Fruit fly (Drosophila melanogaster) whole organism, embryonic: ENCODE results near the gene RpL8.

Source experiments
- BEAF-32 ChIP-seq: fragments of 200-800 bp; sonication (Bioruptor generic); optimal IDR thresholded peaks from 3 replicates; lab custom pipeline; 2017; ENCODE audit warnings: missing biosample characterization, missing genetic modification characterization, mild to moderate bottlenecking, moderate library complexity, missing genetic modification reagents
- Bteb2 ChIP-seq: fragments of 200-800 bp; sonication (Bioruptor generic); optimal IDR thresholded peaks from 2 replicates; lab custom pipeline; 2016; ENCODE audit warnings: missing biosample characterization, missing genetic modification characterization
- CG10147 ChIP-seq: fragments of 200-800 bp; sonication (Bioruptor generic); optimal IDR thresholded peaks from 2 replicates; lab custom pipeline; 2019; ENCODE audit warnings: missing biosample characterization, mild to moderate bottlenecking, missing genetic modification characterization, moderate library complexity
- CG12236 ChIP-seq: fragments of 200-800 bp; sonication (Bioruptor generic); optimal IDR thresholded peaks from 2 replicates; lab custom pipeline; 2016; ENCODE audit warnings: missing biosample characterization, missing genetic modification characterization
- CG1233 ChIP-seq: fragments of 200-800 bp; sonication (Bioruptor generic); optimal IDR thresholded peaks from 4 replicates; lab custom pipeline; 2018; ENCODE audit warnings: missing biosample characterization, mild to moderate bottlenecking, missing genetic modification characterization
- CG13775 ChIP-seq: fragments of 200-800 bp; sonication (Bioruptor generic); optimal IDR thresholded peaks from 3 replicates; lab custom pipeline; 2017; ENCODE audit warnings: missing biosample characterization, mild to moderate bottlenecking, missing genetic modification characterization
- CG15011 ChIP-seq: fragments of 200-800 bp; sonication (Bioruptor generic); optimal IDR thresholded peaks from 3 replicates; lab custom pipeline; 2018; ENCODE audit warnings: missing biosample characterization, mild to moderate bottlenecking, missing genetic modification characterization
- CG17568 ChIP-seq: fragments of 200-800 bp; sonication (Bioruptor generic); optimal IDR thresholded peaks from 2 replicates; lab custom pipeline; 2018; ENCODE audit warnings: missing biosample characterization, mild to moderate bottlenecking, missing genetic modification characterization, moderate library complexity
- CG1832 ChIP-seq: fragments of 200-800 bp; sonication (Bioruptor generic); optimal IDR thresholded peaks from 2 replicates; lab custom pipeline; 2017; ENCODE audit warnings: missing biosample characterization, mild to moderate bottlenecking, missing genetic modification characterization, inconsistent platforms
- CG2116 ChIP-seq: fragments of 200-800 bp; sonication (Bioruptor generic); optimal IDR thresholded peaks from 3 replicates; lab custom pipeline; 2018; ENCODE audit warnings: missing biosample characterization, mild to moderate bottlenecking, missing genetic modification characterization
- CG34224 ChIP-seq: fragments of 200-800 bp; sonication (Bioruptor generic); IDR thresholded peaks from 3 replicates; pipeline ENCODE4 v1.3.6; 2022; ENCODE audit warnings: missing biosample characterization, missing genetic modification characterization; ENCODE audit not compliant: partially characterized antibody
- CG4617 ChIP-seq: fragments of 200-800 bp; sonication (Bioruptor generic); optimal IDR thresholded peaks from 3 replicates; lab custom pipeline; 2016; ENCODE audit warnings: missing biosample characterization, missing genetic modification characterization, borderline replicate concordance
- CG6765 ChIP-seq: fragments of 200-800 bp; sonication (Bioruptor generic); optimal IDR thresholded peaks from 3 replicates; lab custom pipeline; 2017; ENCODE audit warnings: missing biosample characterization, mild to moderate bottlenecking, missing genetic modification characterization
- CG6813 ChIP-seq: fragments of 200-800 bp; sonication (Bioruptor generic); optimal IDR thresholded peaks from 2 replicates; lab custom pipeline; 2017; ENCODE audit warnings: missing biosample characterization, missing genetic modification characterization, mild to moderate bottlenecking, moderate library complexity, missing genetic modification reagents
- CHES-1-like ChIP-seq: fragments of 200-800 bp; sonication (Bioruptor generic); optimal IDR thresholded peaks from 2 replicates; lab custom pipeline; 2016; ENCODE audit warnings: missing biosample characterization, missing genetic modification characterization
- Dbx ChIP-seq: fragments of 200-800 bp; sonication (Bioruptor generic); IDR thresholded peaks from 3 replicates; pipeline ENCODE4 v1.3.6; 2022; ENCODE audit warnings: missing biosample characterization, missing genetic modification characterization
- Dfd ChIP-seq, 2 experiments: fragments of >200 bp; optimal IDR thresholded peaks; 2 replicates each; lab custom pipeline; 2017; ENCODE audit warnings: missing biosample characterization in 2 of 2, missing genetic modification characterization in 2 of 2
- Dip2 ChIP-seq: fragments of 200-800 bp; sonication (Bioruptor generic); IDR thresholded peaks from 2 replicates; pipeline ENCODE4 v1.3.6; 2022; ENCODE audit warnings: missing biosample characterization, missing genetic modification characterization
- Dp ChIP-seq: fragments of 200-800 bp; sonication (Bioruptor generic); optimal IDR thresholded peaks from 2 replicates; lab custom pipeline; 2018; ENCODE audit warnings: missing biosample characterization, mild to moderate bottlenecking, missing genetic modification characterization, moderate library complexity
- Dref ChIP-seq: fragments of 200-800 bp; sonication (Bioruptor generic); IDR thresholded peaks from 2 replicates; pipeline ENCODE4 v1.3.6; 2022; ENCODE audit warnings: missing biosample characterization, missing genetic modification characterization
- Ets65A ChIP-seq: fragments of 200-800 bp; sonication (Bioruptor generic); peaks from one replicate; lab custom pipeline; 2016; ENCODE audit warnings: missing biosample characterization, missing genetic modification characterization
- Fer2 ChIP-seq: fragments of 200-800 bp; sonication (Bioruptor generic); optimal IDR thresholded peaks from 2 replicates; lab custom pipeline; 2018; ENCODE audit warnings: missing biosample characterization, mild to moderate bottlenecking, missing genetic modification characterization, moderate library complexity
- HLHmδ ChIP-seq: fragments of 200-800 bp; sonication (Bioruptor generic); optimal IDR thresholded peaks from 2 replicates; lab custom pipeline; 2018; ENCODE audit warnings: missing biosample characterization, mild to moderate bottlenecking, missing genetic modification characterization, moderate library complexity
- Hr39 ChIP-seq: fragments of >200 bp; optimal IDR thresholded peaks from 2 replicates; lab custom pipeline; 2017
- MBD-R2 ChIP-seq: fragments of 200-800 bp; sonication (Bioruptor generic); IDR thresholded peaks from 2 replicates; pipeline ENCODE4 v1.3.6; 2022; ENCODE audit warnings: missing biosample characterization, missing genetic modification characterization
- Mad ChIP-seq: fragments of 200-800 bp; sonication (Bioruptor generic); optimal IDR thresholded peaks from 2 replicates; lab custom pipeline; 2016; ENCODE audit warnings: missing biosample characterization, missing genetic modification characterization
- Myb ChIP-seq: fragments of 200-800 bp; sonication (Bioruptor generic); optimal IDR thresholded peaks from 2 replicates; lab custom pipeline; 2016; ENCODE audit warnings: missing biosample characterization, missing genetic modification characterization
- Scr ChIP-seq: fragments of 200-800 bp; sonication (Bioruptor generic); IDR thresholded peaks from 2 replicates; pipeline ENCODE4 v1.3.6; 2022; ENCODE audit warnings: missing biosample characterization, missing genetic modification characterization; ENCODE audit not compliant: partially characterized antibody
- Sox100B ChIP-seq: fragments of 200-800 bp; sonication (Bioruptor generic); optimal IDR thresholded peaks from 3 replicates; lab custom pipeline; 2018; ENCODE audit warnings: missing biosample characterization, mild to moderate bottlenecking, missing genetic modification characterization
- Trl ChIP-seq, 3 experiments: fragments of >200 bp in 2 of 3; fragments of 200-800 bp in 1 of 3; sonication (Bioruptor generic) in 1 of 3; optimal IDR thresholded peaks; 2 replicates in 1 of 3; 3 replicates in 2 of 3; lab custom pipeline; 2016 to 2017; ENCODE audit warnings: missing biosample characterization in 1 of 3, missing genetic modification characterization in 1 of 3
- Vsx1 ChIP-seq: fragments of 200-800 bp; sonication (Bioruptor generic); optimal IDR thresholded peaks from 2 replicates; lab custom pipeline; 2017; ENCODE audit warnings: missing biosample characterization, mild to moderate bottlenecking, missing genetic modification characterization, missing genetic modification reagents
- ab ChIP-seq: fragments of 200-800 bp; sonication (Bioruptor generic); optimal IDR thresholded peaks from 2 replicates; lab custom pipeline; 2016; ENCODE audit warnings: missing biosample characterization, missing genetic modification characterization
- abd-A ChIP-seq: fragments of 200-800 bp; sonication (Bioruptor generic); optimal IDR thresholded peaks from 3 replicates; lab custom pipeline; 2019; ENCODE audit warnings: missing biosample characterization, mild to moderate bottlenecking, missing genetic modification characterization, moderate library complexity
- bbx ChIP-seq: fragments of 200-800 bp; sonication (Bioruptor generic); IDR thresholded peaks from 2 replicates; pipeline ENCODE4 v1.3.6; 2022; ENCODE audit warnings: missing biosample characterization, missing genetic modification characterization; ENCODE audit not compliant: partially characterized antibody
- bcd ChIP-seq: fragments of 200-800 bp; sonication (Bioruptor generic); optimal IDR thresholded peaks from 2 replicates; lab custom pipeline; 2017; ENCODE audit warnings: missing biosample characterization, mild to moderate bottlenecking, missing genetic modification characterization
- chif ChIP-seq, 2 experiments: fragments of 200-800 bp; sonication (Bioruptor generic); optimal IDR thresholded peaks; 3 replicates each; lab custom pipeline; 2016; ENCODE audit warnings: missing biosample characterization in 2 of 2, missing genetic modification characterization in 2 of 2
- chinmo ChIP-seq: fragments of 200-800 bp; sonication (Bioruptor generic); IDR thresholded peaks from 4 replicates; pipeline ENCODE4 v1.3.6; 2022; ENCODE audit warnings: missing biosample characterization, missing genetic modification characterization; ENCODE audit not compliant: partially characterized antibody
- chm ChIP-seq: fragments of 200-800 bp; sonication (Bioruptor generic); IDR thresholded peaks from 2 replicates; pipeline ENCODE4 v1.3.6; 2022; ENCODE audit warnings: missing biosample characterization, missing genetic modification characterization
- crp ChIP-seq, 2 experiments: fragments of 200-800 bp; sonication (Bioruptor generic); optimal IDR thresholded peaks; 2 replicates in 1 of 2; 3 replicates in 1 of 2; lab custom pipeline; 2017; ENCODE audit warnings: missing biosample characterization in 2 of 2, missing genetic modification characterization in 2 of 2, mild to moderate bottlenecking in 1 of 2, moderate library complexity in 1 of 2
- dati ChIP-seq: fragments of 200-800 bp; sonication (Bioruptor generic); IDR thresholded peaks from 2 replicates; pipeline ENCODE4 v1.3.6; 2022; ENCODE audit warnings: missing biosample characterization, missing genetic modification characterization
- kni ChIP-seq: fragments of 200-800 bp; sonication (Bioruptor generic); optimal IDR thresholded peaks from 3 replicates; lab custom pipeline; 2017; ENCODE audit warnings: mild to moderate bottlenecking, missing biosample characterization, missing genetic modification reagents, missing genetic modification characterization
- lab ChIP-seq: fragments of 200-800 bp; sonication (Bioruptor generic); optimal IDR thresholded peaks from 3 replicates; lab custom pipeline; 2017; ENCODE audit warnings: missing biosample characterization, missing genetic modification characterization, mild to moderate bottlenecking, moderate library complexity, missing genetic modification reagents
- lbe ChIP-seq: fragments of 200-800 bp; sonication (Bioruptor generic); optimal IDR thresholded peaks from 2 replicates; lab custom pipeline; 2016; ENCODE audit warnings: missing biosample characterization, mild to moderate bottlenecking, missing genetic modification characterization
- maf-S ChIP-seq: fragments of 200-800 bp; sonication (Bioruptor generic); optimal IDR thresholded peaks from 2 replicates; lab custom pipeline; 2016; ENCODE audit warnings: missing biosample characterization, missing genetic modification characterization
- nau ChIP-seq: fragments of 200-800 bp; sonication (Bioruptor generic); optimal IDR thresholded peaks from 3 replicates; lab custom pipeline; 2017; ENCODE audit warnings: missing biosample characterization, mild to moderate bottlenecking, missing genetic modification characterization, missing genetic modification reagents
- pho ChIP-seq: fragments of 200-800 bp; sonication (Bioruptor generic); optimal IDR thresholded peaks from 2 replicates; lab custom pipeline; 2016; ENCODE audit warnings: missing biosample characterization, missing genetic modification characterization
- pzg ChIP-seq: fragments of 200-800 bp; sonication (Bioruptor generic); optimal IDR thresholded peaks from 3 replicates; lab custom pipeline; 2018; ENCODE audit warnings: missing biosample characterization, mild to moderate bottlenecking, missing genetic modification characterization, moderate library complexity
- ranshi ChIP-seq: fragments of 200-800 bp; sonication (Bioruptor generic); IDR thresholded peaks from 2 replicates; pipeline ENCODE4 v1.3.6; 2022; ENCODE audit warnings: missing biosample characterization, missing genetic modification characterization
- unc-4 ChIP-seq: fragments of 200-800 bp; sonication (Bioruptor generic); IDR thresholded peaks from 2 replicates; pipeline ENCODE4 v1.3.6; 2022; ENCODE audit warnings: missing biosample characterization, missing genetic modification characterization; ENCODE audit not compliant: partially characterized antibody
- zfh1 ChIP-seq: fragments of 200-800 bp; sonication (Bioruptor generic); IDR thresholded peaks from 3 replicates; pipeline ENCODE4 v1.3.6; 2022; ENCODE audit warnings: missing biosample characterization, missing genetic modification characterization

Gene RpL8

dm6 chr3L:2600144-2600543 lies 12.9 kb downstream of the RpL8 start, which contains the start of gene CG16986:
Gene CG16986, plus strand, starts transcription at chr3L:2600331.
- TF ChIP-seq CG4617 (GFP tag; lab: Kevin White, UChicago) (no peak), Dref (GFP tag; lab: Robert Waterston, UW) (peak; percentile 65), bbx (GFP tag; lab: Robert Waterston, UW) (0 out of 2 replicates have a peak, but pooled peaks have one; percentile 49), unc-4 (GFP tag; lab: Robert Waterston, UW) (peak; percentile 37; the same call in 1 of the 2 replicates), chinmo (no peak), Dip2 (GFP tag; lab: Robert Waterston, UW) (no peak), pho (no peak), MBD-R2 (GFP tag; lab: Robert Waterston, UW) (peak; percentile 45; the same call in 1 of the 2 replicates), lbe (GFP tag; lab: Kevin White, UChicago) (no peak), CG6813 (GFP tag; lab: Kevin White, UChicago) (no peak), Dfd (GFP tag; optimal IDR thresholded peaks at IDR 0.05; lab: Kevin White, UChicago) (no peak), Hr39 (lab: Kevin White, UChicago) (no peak), CG12236 (no peak), BEAF-32 (GFP tag; lab: Kevin White, UChicago) (peak; percentile 15), CG15011 (GFP tag; lab: Kevin White, UChicago) (no peak), bcd (no peak), HLHmδ (no peak), chm (GFP tag; lab: Robert Waterston, UW) (no peak), Trl (optimal IDR thresholded peaks at IDR 0.05; lab: Kevin White, UChicago) (no peak), Trl (GFP tag; optimal IDR thresholded peaks at IDR 0.05; lab: Kevin White, UChicago) (no peak), CG1832 (GFP tag; lab: Kevin White, UChicago) (no peak), CG17568 (no peak), dati (GFP tag; lab: Robert Waterston, UW) (no peak), CG6765 (GFP tag; lab: Kevin White, UChicago) (no peak), CG1233 (GFP tag; lab: Kevin White, UChicago) (no peak), Bteb2 (GFP tag; lab: Kevin White, UChicago) (no peak), lab (no peak), Mad (GFP tag; lab: Kevin White, UChicago) (no peak), CG10147 (GFP tag; lab: Kevin White, UChicago) (no peak), ab (GFP tag; lab: Kevin White, UChicago) (no peak), nau (GFP tag; lab: Kevin White, UChicago) (no peak), CG2116 (peak; percentile 33), chif (GFP tag; optimal IDR thresholded peaks at IDR 0.05; lab: Kevin White, UChicago) (no peak), abd-A (tag; lab: Kevin White, UChicago) (no peak), zfh1 (no peak), crp (GFP tag; optimal IDR thresholded peaks at IDR 0.05; lab: Kevin White, UChicago) (peak in 1 of 2 experiments; percentile 82), Vsx1 (no peak), CG34224 (GFP tag; lab: Robert Waterston, UW) (peak; percentile 54; the same call in 1 of the 3 replicates), Dbx (GFP tag; lab: Robert Waterston, UW) (no peak), CG13775 (no peak), kni (GFP tag; lab: Kevin White, UChicago) (no peak), maf-S (GFP tag; lab: Kevin White, UChicago) (no peak), Myb (peak; percentile 38), Scr (0 out of 2 replicates have a peak, but pooled peaks have one; percentile 24), Ets65A (peak; percentile 61), pzg (GFP tag; lab: Kevin White, UChicago) (peak; percentile 13), Fer2 (tag; lab: Kevin White, UChicago) (no peak), CHES-1-like (no peak), Sox100B (GFP tag; lab: Kevin White, UChicago) (no peak), Dp (peak; percentile 11), ranshi (GFP tag; lab: Robert Waterston, UW) (no peak)
